Worm (Caenorhabditis elegans): Measurements from ENCODE around the gene zhp-4.

The zhp-4 gene

ce11 chrV:19125812-19126211, 24.2 kb upstream of the zhp-4 start (continued):
- TF ChIP-seq mel-28 (tag; optimal IDR thresholded peaks at IDR 0.05; ENCODE audit: borderline replicate concordance) (no peak), ztf-28 (GFP tag; IDR thresholded peaks at IDR 0.05) (peak; percentile 80), lin-26 (GFP tag; IDR thresholded peaks at IDR 0.05) (peak; percentile 93), pbrm-1 (GFP tag; IDR thresholded peaks at IDR 0.05) (peak; percentile 81), lsl-1 (GFP tag; optimal IDR thresholded peaks at IDR 0.05) (peak; percentile 58), chd-7 (tag; optimal IDR thresholded peaks at IDR 0.05) (no peak), snpc-1.1 (tag; optimal IDR thresholded peaks at IDR 0.05; ENCODE audit: insufficient read depth) (no peak), fkh-3 (tag; optimal IDR thresholded peaks at IDR 0.05) (peak; percentile 56), ztf-26 (tag; optimal IDR thresholded peaks at IDR 0.05) (peak; percentile 58), efl-1 (GFP tag; optimal IDR thresholded peaks at IDR 0.05) (peak; percentile 19), tbx-9 (tag; optimal IDR thresholded peaks at IDR 0.05; ENCODE audit: borderline replicate concordance) (no peak), ama-1 (optimal IDR thresholded peaks at IDR 0.05) (no peak), ama-1 (GFP tag; optimal IDR thresholded peaks at IDR 0.05) (peak in 1 of 2 experiments; percentile 69), T07F8.4 (tag; optimal IDR thresholded peaks at IDR 0.05) (no peak), ekl-4 (GFP tag; IDR thresholded peaks at IDR 0.05) (peak; percentile 78; the same call in 1 of the 2 replicates), hlh-26 (GFP tag; conservative IDR thresholded peaks at IDR 0.05) (no peak), hsf-1 (GFP tag; IDR thresholded peaks at IDR 0.05) (no peak), B0035.1 (tag; optimal IDR thresholded peaks at IDR 0.05) (no peak), mcd-1 (GFP tag; IDR thresholded peaks at IDR 0.05) (peak; percentile 76), ceh-58 (GFP tag; IDR thresholded peaks at IDR 0.05) (no peak), snpc-3.4 (tag; optimal IDR thresholded peaks at IDR 0.05) (no peak), B0261.1 (tag; optimal IDR thresholded peaks at IDR 0.05) (peak; percentile 93), hmg-1.2 (GFP tag; IDR thresholded peaks at IDR 0.05) (peak; percentile 96), rcor-1 (GFP tag; IDR thresholded peaks at IDR 0.05) (peak; percentile 57), madf-3 (GFP tag; IDR thresholded peaks at IDR 0.05) (no peak; the same call in 1 of the 2 replicates), tbp1 (GFP tag; optimal IDR thresholded peaks at IDR 0.05) (peak; percentile 97), lin-40 (tag; optimal IDR thresholded peaks at IDR 0.05) (peak; percentile 58), ztf-3 (GFP tag; optimal IDR thresholded peaks at IDR 0.05) (peak; percentile 44), ceh-40 (GFP tag; IDR thresholded peaks at IDR 0.05) (0 out of 2 replicates have a peak, but pooled peaks have one; percentile 55), Y67H2A.10 (GFP tag; conservative IDR thresholded peaks at IDR 0.05) (peak; percentile 41; the same call in 1 of the 2 replicates), attf-6 (GFP tag; IDR thresholded peaks at IDR 0.05) (peak; percentile 68)

ce11 chrV:19125253-19125652, 23.7 kb upstream of the zhp-4 start:
- no peak for TF ChIP-seq C17E4.6 (GFP tag; IDR thresholded peaks at IDR 0.05)
- TF ChIP-seq madf-6 (GFP tag; IDR thresholded peaks at IDR 0.05) = peak; percentile 16; the same call in 1 of the 2 replicates
- 0 out of 2 replicates have a peak, but pooled peaks have one; percentile 13 for TF ChIP-seq madf-8 (GFP tag; conservative IDR thresholded peaks at IDR 0.05)
- TF ChIP-seq lsl-1 (GFP tag; optimal IDR thresholded peaks at IDR 0.05) = peak; percentile 76
- TF ChIP-seq xnd-1 (tag; optimal IDR thresholded peaks at IDR 0.05) = peak; percentile 70
- TF ChIP-seq unc-62 (GFP tag; optimal IDR thresholded peaks at IDR 0.05) = no peak

- TF ChIP-seq attf-6 (GFP tag; IDR thresholded peaks at IDR 0.05) (no peak), ztf-26 (tag; optimal IDR thresholded peaks at IDR 0.05) (no peak), ceh-58 (GFP tag; IDR thresholded peaks at IDR 0.05) (no peak), aptf-3 (GFP tag; IDR thresholded peaks at IDR 0.05) (no peak), ztf-28 (GFP tag; IDR thresholded peaks at IDR 0.05) (no peak), dpl-1 (GFP tag; optimal IDR thresholded peaks at IDR 0.05) (no peak), hrde-1 (tag; optimal IDR thresholded peaks at IDR 0.05; ENCODE audit: borderline replicate concordance) (no peak), egrh-3 (GFP tag; IDR thresholded peaks at IDR 0.05) (no peak), mcd-1 (GFP tag; IDR thresholded peaks at IDR 0.05) (no peak), nfya-2 (GFP tag; IDR thresholded peaks at IDR 0.05) (no peak), C06A6.2 (GFP tag; conservative IDR thresholded peaks at IDR 0.05) (no peak), lir-1 (GFP tag; conservative IDR thresholded peaks at IDR 0.05) (no peak), snpc-1.3 (tag; optimal IDR thresholded peaks at IDR 0.05; ENCODE audit: insufficient read depth) (no peak), B0019.2 (GFP tag; conservative IDR thresholded peaks at IDR 0.05) (no peak), F49E8.2 (tag; optimal IDR thresholded peaks at IDR 0.05; ENCODE audit: insufficient read depth) (no peak), dox-1 (GFP tag; IDR thresholded peaks at IDR 0.05) (no peak)
These were observed 23.0 kb upstream of the zhp-4 start, which contains the start of gene bed-1 for ce11 chrV:19124586-19124985. TSS of gene bed-1 (minus strand) at chrV:19124922.

All from whole organism, young adult.